Worm (Caenorhabditis elegans): ENCODE results near the gene T01B11.1.

DNA sequence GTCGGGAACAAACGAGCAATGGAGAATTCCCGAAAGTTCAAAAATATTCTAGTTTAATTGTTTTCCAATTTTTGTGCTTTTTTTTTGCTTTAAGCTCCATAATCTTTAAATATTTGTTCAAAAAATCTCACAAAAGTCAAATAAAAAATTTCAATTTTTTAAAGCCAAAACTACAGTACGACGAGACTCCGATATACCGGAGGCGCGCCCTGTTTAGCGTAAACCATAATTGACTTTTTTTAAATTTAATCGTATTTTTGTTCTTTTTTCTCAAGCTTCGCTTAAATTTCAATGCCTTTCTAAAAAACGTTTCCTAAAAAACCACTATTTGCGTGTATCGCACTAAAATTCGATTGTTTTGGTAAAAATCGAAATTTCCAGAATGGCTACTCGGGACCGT, 9.9 kb downstream of the T01B11.1 start, which contains the start of gene syx-4:
- TF ChIP-seq ama-1 (optimal IDR thresholded peaks at IDR 0.05) (no peak), fos-1 (tag; optimal IDR thresholded peaks at IDR 0.05) (no peak), aly-2 (tag; optimal IDR thresholded peaks at IDR 0.05) (no peak)

Data from whole organism, L2 larva.